Worm (Caenorhabditis elegans): ENCODE measurements around the gene F59B10.5.

DNA sequence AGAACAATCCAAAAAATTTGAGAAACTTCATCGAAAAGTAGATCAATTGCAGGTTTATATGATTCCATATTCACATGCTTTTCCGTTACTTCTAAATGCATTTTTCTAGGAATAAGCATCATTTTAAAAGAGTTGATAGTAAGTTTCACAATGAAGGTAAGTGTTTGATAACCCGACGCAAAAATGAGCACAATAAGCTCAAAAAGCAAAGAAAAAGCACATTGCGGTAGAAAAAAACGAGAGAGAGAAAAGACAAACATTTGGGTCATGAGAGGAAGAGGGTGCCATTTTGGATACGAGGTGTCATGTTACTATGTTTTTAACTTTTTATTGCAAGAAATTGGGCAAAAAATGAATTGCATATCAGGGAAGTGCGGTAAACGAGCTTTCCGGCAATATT, 891 bp upstream of the F59B10.5 start, which contains the start of gene F59B10.6:
- TF ChIP-seq fkh-10 (GFP tag; optimal IDR thresholded peaks at IDR 0.05) (no peak), ZK546.5 (tag; optimal IDR thresholded peaks at IDR 0.05) (no peak), nhr-43 (tag; optimal IDR thresholded peaks at IDR 0.05; ENCODE audit: poor library complexity, severe bottlenecking) (no peak)

Data from whole organism, L3 larva.